Fruit fly (Drosophila melanogaster) whole organism, embryonic: ENCODE data around the gene CG14036.

ENCODE experiments used
- ATbp ChIP-seq: fragments of 200-800 bp; sonication (Bioruptor generic); optimal IDR thresholded peaks from 2 replicates; lab custom pipeline; 2017; ENCODE audit warnings: missing biosample characterization, mild to moderate bottlenecking, missing genetic modification characterization, missing genetic modification reagents
- CG10654 ChIP-seq: fragments of 200-800 bp; sonication (Bioruptor generic); optimal IDR thresholded peaks from 2 replicates; lab custom pipeline; 2016; ENCODE audit warnings: missing biosample characterization, missing genetic modification characterization
- CG11085 ChIP-seq: fragments of 200-800 bp; sonication (Bioruptor generic); IDR thresholded peaks from 2 replicates; pipeline ENCODE4 v1.3.6; 2022; ENCODE audit warnings: missing biosample characterization, missing genetic modification characterization
- CG12391 ChIP-seq: fragments of 200-800 bp; sonication (Bioruptor generic); optimal IDR thresholded peaks from 3 replicates; lab custom pipeline; 2018; ENCODE audit warnings: missing biosample characterization, mild to moderate bottlenecking, missing genetic modification characterization, moderate library complexity
- CG13624 ChIP-seq: fragments of 200-800 bp; sonication (Bioruptor generic); optimal IDR thresholded peaks from 2 replicates; lab custom pipeline; 2016; ENCODE audit warnings: missing biosample characterization, missing genetic modification characterization
- CG13775 ChIP-seq: fragments of 200-800 bp; sonication (Bioruptor generic); optimal IDR thresholded peaks from 3 replicates; lab custom pipeline; 2017; ENCODE audit warnings: missing biosample characterization, mild to moderate bottlenecking, missing genetic modification characterization
- CG14050 ChIP-seq: fragments of 200-800 bp; sonication (Bioruptor generic); IDR thresholded peaks from 3 replicates; pipeline ENCODE4 v1.3.6; 2022; ENCODE audit warnings: missing biosample characterization, missing genetic modification characterization
- CG1603 ChIP-seq: fragments of 200-800 bp; sonication (Bioruptor generic); optimal IDR thresholded peaks from 2 replicates; lab custom pipeline; 2019; ENCODE audit warnings: missing biosample characterization, mild to moderate bottlenecking, missing genetic modification characterization, moderate library complexity
- CG17568 ChIP-seq: fragments of 200-800 bp; sonication (Bioruptor generic); optimal IDR thresholded peaks from 2 replicates; lab custom pipeline; 2018; ENCODE audit warnings: missing biosample characterization, mild to moderate bottlenecking, missing genetic modification characterization, moderate library complexity
- CG17912 ChIP-seq: fragments of 200-800 bp; sonication (Bioruptor generic); optimal IDR thresholded peaks from 2 replicates; lab custom pipeline; 2018; ENCODE audit warnings: missing biosample characterization, mild to moderate bottlenecking, missing genetic modification characterization
- CG18262 ChIP-seq: fragments of 200-800 bp; optimal IDR thresholded peaks from 3 replicates; lab custom pipeline; 2019; ENCODE audit warnings: missing biosample characterization, mild to moderate bottlenecking, missing genetic modification characterization, moderate library complexity
- CG2202 ChIP-seq: fragments of 200-800 bp; sonication (Bioruptor generic); optimal IDR thresholded peaks from 2 replicates; lab custom pipeline; 2018; ENCODE audit warnings: missing biosample characterization, mild to moderate bottlenecking, missing genetic modification characterization
- CG32772 ChIP-seq: fragments of 200-800 bp; sonication (Bioruptor generic); IDR thresholded peaks from 2 replicates; pipeline ENCODE4 v1.3.6; 2022; ENCODE audit warnings: missing biosample characterization, missing genetic modification characterization
- CG3281 ChIP-seq: fragments of 200-800 bp; sonication (Bioruptor generic); optimal IDR thresholded peaks from 3 replicates; lab custom pipeline; 2017; ENCODE audit warnings: missing biosample characterization, mild to moderate bottlenecking, missing genetic modification characterization
- CG3847 ChIP-seq: fragments of 200-800 bp; sonication (Bioruptor generic); IDR thresholded peaks from 2 replicates; pipeline ENCODE4 v1.3.6; 2022; ENCODE audit warnings: missing biosample characterization, missing genetic modification characterization
- CG4424 ChIP-seq: fragments of 200-800 bp; sonication (Bioruptor generic); optimal IDR thresholded peaks from 3 replicates; lab custom pipeline; 2016; ENCODE audit warnings: missing biosample characterization, missing genetic modification characterization
- CG6791 ChIP-seq: fragments of 200-800 bp; sonication (Bioruptor generic); IDR thresholded peaks from 3 replicates; pipeline ENCODE4 v1.3.6; 2022; ENCODE audit warnings: missing biosample characterization, missing genetic modification characterization; ENCODE audit not compliant: partially characterized antibody
- CG9609 ChIP-seq: fragments of 200-800 bp; sonication (Bioruptor generic); optimal IDR thresholded peaks from 3 replicates; lab custom pipeline; 2016; ENCODE audit warnings: missing biosample characterization, missing genetic modification characterization
- Dbx ChIP-seq: fragments of 200-800 bp; sonication (Bioruptor generic); IDR thresholded peaks from 3 replicates; pipeline ENCODE4 v1.3.6; 2022; ENCODE audit warnings: missing biosample characterization, missing genetic modification characterization
- Dek ChIP-seq: fragments of 200-800 bp; sonication (Bioruptor generic); optimal IDR thresholded peaks from 3 replicates; lab custom pipeline; 2019; ENCODE audit warnings: missing biosample characterization, mild to moderate bottlenecking, missing genetic modification characterization, moderate library complexity
- Doc2 ChIP-seq: fragments of 200-800 bp; sonication (Bioruptor generic); IDR thresholded peaks from 2 replicates; pipeline ENCODE4 v1.3.6; 2022; ENCODE audit warnings: missing biosample characterization, missing genetic modification characterization
- Ets97D ChIP-seq: fragments of 200-800 bp; sonication (Bioruptor generic); optimal IDR thresholded peaks from 3 replicates; lab custom pipeline; 2016; ENCODE audit warnings: missing biosample characterization, missing genetic modification characterization
- Fer2 ChIP-seq: fragments of 200-800 bp; sonication (Bioruptor generic); optimal IDR thresholded peaks from 2 replicates; lab custom pipeline; 2018; ENCODE audit warnings: missing biosample characterization, mild to moderate bottlenecking, missing genetic modification characterization, moderate library complexity
- Gsc ChIP-seq: fragments of 200-800 bp; sonication (Bioruptor generic); IDR thresholded peaks from 2 replicates; pipeline ENCODE4 v1.3.6; 2022; ENCODE audit warnings: missing biosample characterization, missing genetic modification characterization
- Lim3 ChIP-seq: fragments of 200-800 bp; sonication (Bioruptor generic); IDR thresholded peaks from 2 replicates; pipeline ENCODE4 v1.3.6; 2022; ENCODE audit warnings: missing biosample characterization, missing genetic modification characterization
- Max ChIP-seq: fragments of 200-800 bp; sonication (Bioruptor generic); optimal IDR thresholded peaks from 2 replicates; lab custom pipeline; 2016; ENCODE audit warnings: missing biosample characterization, mild to moderate bottlenecking, missing genetic modification characterization
- Med ChIP-seq: fragments of 200-800 bp; sonication (Bioruptor generic); peaks from one replicate; lab custom pipeline; 2016; ENCODE audit warnings: missing biosample characterization, missing genetic modification characterization, mild to moderate bottlenecking, inconsistent platforms, moderate library complexity
- NC2β ChIP-seq: fragments of 200-800 bp; sonication (Bioruptor generic); optimal IDR thresholded peaks from 2 replicates; lab custom pipeline; 2016; ENCODE audit warnings: missing biosample characterization, missing genetic modification characterization
- NK7.1 ChIP-seq: fragments of 200-800 bp; sonication (Bioruptor generic); optimal IDR thresholded peaks from 3 replicates; lab custom pipeline; 2016; ENCODE audit warnings: missing biosample characterization, missing genetic modification characterization
- Trl ChIP-seq, 3 experiments: fragments of >200 bp in 2 of 3; fragments of 200-800 bp in 1 of 3; sonication (Bioruptor generic) in 1 of 3; optimal IDR thresholded peaks; 2 replicates in 1 of 3; 3 replicates in 2 of 3; lab custom pipeline; 2016 to 2017; ENCODE audit warnings: missing biosample characterization in 1 of 3, missing genetic modification characterization in 1 of 3
- az2 ChIP-seq: fragments of 200-800 bp; sonication (Bioruptor generic); optimal IDR thresholded peaks from 3 replicates; lab custom pipeline; 2016; ENCODE audit warnings: missing biosample characterization, missing genetic modification characterization
- bigmax ChIP-seq: fragments of 200-800 bp; sonication (Bioruptor generic); optimal IDR thresholded peaks from 2 replicates; lab custom pipeline; 2018; ENCODE audit warnings: missing biosample characterization, mild to moderate bottlenecking, missing genetic modification characterization
- bsh ChIP-seq, 2 experiments: fragments of 200-800 bp; sonication (Bioruptor generic); optimal IDR thresholded peaks; 2 replicates each; lab custom pipeline; 2017 to 2018; ENCODE audit warnings: mild to moderate bottlenecking in 2 of 2, missing biosample characterization in 2 of 2, missing genetic modification characterization in 2 of 2, moderate library complexity in 1 of 2
- btn ChIP-seq: fragments of 200-800 bp; sonication (Bioruptor generic); optimal IDR thresholded peaks from 2 replicates; lab custom pipeline; 2016; ENCODE audit warnings: missing biosample characterization, missing genetic modification characterization
- corto ChIP-seq: fragments of 200-800 bp; sonication (Bioruptor generic); optimal IDR thresholded peaks from 2 replicates; lab custom pipeline; 2016; ENCODE audit warnings: missing biosample characterization, mild to moderate bottlenecking, missing genetic modification characterization, moderate library complexity
- dpn ChIP-seq, 2 experiments: fragments of 200-800 bp; sonication (Bioruptor generic); optimal IDR thresholded peaks; 3 replicates each; lab custom pipeline; 2016; ENCODE audit warnings: missing biosample characterization in 2 of 2, missing genetic modification characterization in 2 of 2
- dysf ChIP-seq: fragments of 200-800 bp; sonication (Bioruptor generic); IDR thresholded peaks from 3 replicates; pipeline ENCODE4 v1.3.6; 2022; ENCODE audit warnings: missing biosample characterization, missing genetic modification characterization
- eyg ChIP-seq: fragments of 200-800 bp; sonication (Bioruptor generic); optimal IDR thresholded peaks from 3 replicates; lab custom pipeline; 2016; ENCODE audit warnings: missing biosample characterization, missing genetic modification characterization
- hbn ChIP-seq: fragments of 200-800 bp; sonication (Bioruptor generic); IDR thresholded peaks from 2 replicates; pipeline ENCODE4 v1.3.6; 2022; ENCODE audit warnings: missing biosample characterization, missing genetic modification characterization; ENCODE audit not compliant: partially characterized antibody
- lbe ChIP-seq: fragments of 200-800 bp; sonication (Bioruptor generic); optimal IDR thresholded peaks from 2 replicates; lab custom pipeline; 2016; ENCODE audit warnings: missing biosample characterization, mild to moderate bottlenecking, missing genetic modification characterization
- lov ChIP-seq, 2 experiments: fragments of 200-800 bp in 1 of 2; fragments of >200 bp in 1 of 2; sonication (Bioruptor generic) in 1 of 2; IDR thresholded peaks in 1 of 2; optimal IDR thresholded peaks in 1 of 2; 2 replicates in 1 of 2; 3 replicates in 1 of 2; pipeline versions ENCODE4 v1.3.6 to Lab custom; 2017 to 2022; ENCODE audit warnings: missing biosample characterization in 1 of 2, missing genetic modification characterization in 1 of 2
- maf-S ChIP-seq: fragments of 200-800 bp; sonication (Bioruptor generic); optimal IDR thresholded peaks from 2 replicates; lab custom pipeline; 2016; ENCODE audit warnings: missing biosample characterization, missing genetic modification characterization
- mam ChIP-seq: fragments of 200-800 bp; sonication (Bioruptor generic); optimal IDR thresholded peaks from 3 replicates; lab custom pipeline; 2016; ENCODE audit warnings: missing biosample characterization, missing genetic modification characterization
- nmo ChIP-seq: fragments of 200-800 bp; sonication (Bioruptor generic); optimal IDR thresholded peaks from 2 replicates; lab custom pipeline; 2018; ENCODE audit warnings: missing biosample characterization, mild to moderate bottlenecking, missing genetic modification characterization, moderate library complexity
- nom ChIP-seq: fragments of 200-800 bp; sonication (Bioruptor generic); optimal IDR thresholded peaks from 2 replicates; lab custom pipeline; 2017; ENCODE audit warnings: missing biosample characterization, missing genetic modification characterization, mild to moderate bottlenecking, moderate library complexity, missing genetic modification reagents
- schlank ChIP-seq: fragments of 200-800 bp; sonication (Bioruptor generic); optimal IDR thresholded peaks from 2 replicates; lab custom pipeline; 2018; ENCODE audit warnings: missing biosample characterization, mild to moderate bottlenecking, missing genetic modification characterization
- tup ChIP-seq: fragments of 200-800 bp; sonication (Bioruptor generic); optimal IDR thresholded peaks from 2 replicates; lab custom pipeline; 2016; ENCODE audit warnings: missing biosample characterization, mild to moderate bottlenecking, missing genetic modification characterization, moderate library complexity
- usp ChIP-seq: fragments of >200 bp; optimal IDR thresholded peaks from 2 replicates; lab custom pipeline; 2017; ENCODE audit warnings: missing biosample characterization, missing genetic modification characterization

Gene CG14036

dm6 chr2L:5009306-5010030 is 45.3 kb downstream of the CG14036 start, which contains the start of gene Rtnl1:
TSS of gene Rtnl1 (minus strand) at chr2L:5009720.
- peak; percentile 30 for TF ChIP-seq nom
- TF ChIP-seq CG18262 (tag; lab: Kevin White, UChicago) = peak; percentile 22
- peak; percentile 66 for TF ChIP-seq NC2β
- no peak for TF ChIP-seq CG3281 (GFP tag; lab: Kevin White, UChicago)
- peak; percentile 42; the same call in 2 of the 3 replicates for TF ChIP-seq Dbx (GFP tag; lab: Robert Waterston, UW)
- 0 out of 3 replicates have a peak, but pooled peaks have one; percentile 12 for TF ChIP-seq dysf (GFP tag; lab: Robert Waterston, UW)
- TF ChIP-seq nmo (GFP tag; lab: Kevin White, UChicago) = peak; percentile 76
- peak; percentile 42 to 52 for TF ChIP-seq dpn (GFP tag; optimal IDR thresholded peaks at IDR 0.05; lab: Kevin White, UChicago)
- no peak for TF ChIP-seq CG10654 (GFP tag; lab: Kevin White, UChicago)
- TF ChIP-seq CG32772 (GFP tag; lab: Robert Waterston, UW) = no peak
- peak; percentile 95 for TF ChIP-seq hbn
- TF ChIP-seq mam (GFP tag; lab: Kevin White, UChicago) = peak; percentile 32
- no peak for TF ChIP-seq eyg (GFP tag; lab: Kevin White, UChicago)
- peak; percentile 2 for TF ChIP-seq maf-S (GFP tag; lab: Kevin White, UChicago)
- TF ChIP-seq Doc2 = no peak
- peak; percentile 71 for TF ChIP-seq CG13624 (GFP tag; lab: Kevin White, UChicago)
- no peak for TF ChIP-seq lov (optimal IDR thresholded peaks at IDR 0.05; lab: Kevin White, UChicago)
- TF ChIP-seq lov (GFP tag; IDR thresholded peaks at IDR 0.05; lab: Robert Waterston, UW) = no peak
- TF ChIP-seq Lim3 (GFP tag; lab: Robert Waterston, UW) = no peak
- TF ChIP-seq Dek (tag; lab: Kevin White, UChicago) = peak; percentile 57
- no peak for TF ChIP-seq corto (GFP tag; lab: Kevin White, UChicago)
- peak; percentile 55; the same call in 1 of the 2 replicates for TF ChIP-seq CG3847 (GFP tag; lab: Robert Waterston, UW)
- peak; percentile 88 for TF ChIP-seq CG1603 (tag; lab: Kevin White, UChicago)
- TF ChIP-seq Fer2 (tag; lab: Kevin White, UChicago) = no peak
- TF ChIP-seq NK7.1 = no peak
- TF ChIP-seq CG14050 (GFP tag; lab: Robert Waterston, UW) = no peak
- peak; percentile 40 for TF ChIP-seq CG9609 (GFP tag; lab: Kevin White, UChicago)
- no peak for TF ChIP-seq CG11085 (GFP tag; lab: Robert Waterston, UW)
- TF ChIP-seq bsh (GFP tag; optimal IDR thresholded peaks at IDR 0.05; lab: Kevin White, UChicago) = no peak
- no peak for TF ChIP-seq Max
- peak; percentile 91 for TF ChIP-seq Med (GFP tag; lab: Kevin White, UChicago)
- TF ChIP-seq Gsc (GFP tag; lab: Robert Waterston, UW) = no peak
- no peak for TF ChIP-seq tup (GFP tag; lab: Kevin White, UChicago)
- TF ChIP-seq Trl (optimal IDR thresholded peaks at IDR 0.05; lab: Kevin White, UChicago) = no peak
- TF ChIP-seq Trl (GFP tag; optimal IDR thresholded peaks at IDR 0.05; lab: Kevin White, UChicago) = peak; percentile 22
- peak; percentile 24 for TF ChIP-seq CG4424 (GFP tag; lab: Kevin White, UChicago)
- TF ChIP-seq CG6791 (GFP tag; lab: Robert Waterston, UW) = peak; percentile 93
- TF ChIP-seq bigmax (GFP tag; lab: Kevin White, UChicago) = no peak
- no peak for TF ChIP-seq CG13775 (GFP tag; lab: Kevin White, UChicago)
- TF ChIP-seq schlank (tag; lab: Kevin White, UChicago) = no peak
- no peak for TF ChIP-seq ATbp (GFP tag; lab: Kevin White, UChicago)
- TF ChIP-seq az2 = peak; percentile 3
- TF ChIP-seq CG2202 = no peak
- no peak for TF ChIP-seq CG17912
- peak; percentile 86 for TF ChIP-seq Ets97D (GFP tag; lab: Kevin White, UChicago)
- no peak for TF ChIP-seq usp (GFP tag; lab: Kevin White, UChicago)
- peak; percentile 51 for TF ChIP-seq CG12391 (tag; lab: Kevin White, UChicago)
- no peak for TF ChIP-seq btn (GFP tag; lab: Kevin White, UChicago)
- TF ChIP-seq CG17568 = no peak
- TF ChIP-seq lbe (GFP tag; lab: Kevin White, UChicago) = no peak
